Worm (Caenorhabditis elegans) whole organism, mixed stage, embryonic: ENCODE data around the gene glo-4.

Experiments
- cnd-1 ChIP-seq: fragments of 200-800 bp; sonication (Bioruptor generic); optimal IDR thresholded peaks from 2 replicates; lab custom pipeline; 2018; ENCODE audit warnings: mild to moderate bottlenecking, missing genetic modification characterization, missing compliant biosample characterization
- nhr-76 ChIP-seq: sonication (generic microtip); optimal IDR thresholded peaks from 2 replicates; lab custom pipeline; 2017; ENCODE audit warnings: missing biosample characterization, missing genetic modification characterization
- pha-4 ChIP-seq: fragments of 150-350 bp; optimal IDR thresholded peaks from 2 replicates; lab custom pipeline; 2018; ENCODE audit warnings: missing biosample characterization, missing genetic modification reagents, missing genetic modification characterization
- snpc-4 ChIP-seq: fragments of 150-350 bp; optimal IDR thresholded peaks from 2 replicates; lab custom pipeline; 2014; ENCODE audit warnings: missing biosample characterization, missing genetic modification characterization
- unc-62 ChIP-seq: fragments of 150-350 bp; optimal IDR thresholded peaks from 2 replicates; lab custom pipeline; 2014; ENCODE audit warnings: missing biosample characterization, missing genetic modification reagents, missing genetic modification characterization

- TF ChIP-seq nhr-76 (tag; lab: Kevin White, UChicago) (no peak), cnd-1 (tag; lab: Kevin White, UChicago) (no peak), snpc-4 (tag; lab: Kevin White, UChicago) (no peak), unc-62 (GFP tag; lab: Kevin White, UChicago) (no peak), pha-4 (tag; lab: Kevin White, UChicago) (no peak)
Measured at ce11 chrV:9272624-9273023, 29.6 kb upstream of the glo-4 start.
